Fruit fly (Drosophila melanogaster) whole organism, larva: ENCODE data around the gene Irk3.

Experiments used
- noc ChIP-seq: fragments of 200-800 bp; sonication (Bioruptor generic); optimal IDR thresholded peaks from 3 replicates; lab custom pipeline; 2019; ENCODE audit warnings: missing biosample characterization, mild to moderate bottlenecking, missing genetic modification characterization, moderate library complexity

Irk3 gene

dm6 chr2L:18717365-18718011, 3.9 kb upstream of the Irk3 start:
- no peak for TF ChIP-seq noc (tag; lab: Kevin White, UChicago)

dm6 chr2L:18714086-18714485, 538 bp upstream of the Irk3 start:
- no peak for TF ChIP-seq noc (tag; lab: Kevin White, UChicago)

- peak; percentile 46 for TF ChIP-seq noc (tag; lab: Kevin White, UChicago)
These were observed 5.2 kb downstream of the Irk3 start, which contains the start of the genes Faf2 and Grip71 for dm6 chr2L:18708239-18708891. Gene Faf2, minus strand, starts transcription at chr2L:18708688. Gene Grip71, plus strand, starts transcription at chr2L:18708846.

dm6 chr2L:18707844-18708238, 5.7 kb downstream of the Irk3 start:
- no peak for TF ChIP-seq noc (tag; lab: Kevin White, UChicago)

dm6 chr2L:18705617-18706046, 7.9 kb downstream of the Irk3 start, which contains the start of gene Jwa:
Gene Jwa, minus strand, starts transcription at chr2L:18705703.
- peak; percentile 93 for TF ChIP-seq noc (tag; lab: Kevin White, UChicago)

dm6 chr2L:18702721-18703488, 10.6 kb downstream of the Irk3 start, which contains the start of the genes CG10376 and CG10343:
Gene CG10376, minus strand, starts transcription at chr2L:18703105.
Gene CG10343, plus strand, starts transcription at chr2L:18703473.
- TF ChIP-seq noc (tag; lab: Kevin White, UChicago): peak; percentile 85

dm6 chr2L:18698559-18699130, 14.9 kb downstream of the Irk3 start, which contains the start of gene CG10341:
Gene CG10341, plus strand, starts transcription at chr2L:18698714.
- TF ChIP-seq noc (tag; lab: Kevin White, UChicago): no peak

dm6 chr2L:18695404-18695804, 18.1 kb downstream of the Irk3 start, which contains the start of the genes CG10383 and CG10338:
Gene CG10383, minus strand, starts transcription at chr2L:18695602.
Gene CG10338, plus strand, starts transcription at chr2L:18695664.
- peak; percentile 87 for TF ChIP-seq noc (tag; lab: Kevin White, UChicago)

dm6 chr2L:18694724-18695105, 18.8 kb downstream of the Irk3 start:
- TF ChIP-seq noc (tag; lab: Kevin White, UChicago): no peak

- TF ChIP-seq noc (tag; lab: Kevin White, UChicago): peak; percentile 77
These were observed 19.4 kb downstream of the Irk3 start for dm6 chr2L:18693877-18694723.

- TF ChIP-seq noc (tag; lab: Kevin White, UChicago): no peak
These were observed 24.2 kb downstream of the Irk3 start, which contains the start of gene CG10336 for dm6 chr2L:18689376-18689775. Gene CG10336, plus strand, starts transcription at chr2L:18689528.

dm6 chr2L:18688646-18689296, 24.8 kb downstream of the Irk3 start, which contains the start of gene msl-1:
Gene msl-1, minus strand, starts transcription at chr2L:18688800.
- no peak for TF ChIP-seq noc (tag; lab: Kevin White, UChicago)

- no peak for TF ChIP-seq noc (tag; lab: Kevin White, UChicago)
These were observed 25.7 kb downstream of the Irk3 start for dm6 chr2L:18687827-18688226.

- TF ChIP-seq noc (tag; lab: Kevin White, UChicago): no peak
These were observed 31.6 kb downstream of the Irk3 start, which contains the start of gene tos for dm6 chr2L:18681903-18682302. Gene tos, minus strand, starts transcription at chr2L:18682075.
